Worm (Caenorhabditis elegans) whole organism, midembryonic: ENCODE data around the gene F59B2.9.

Experiments
- T22C8.4 ChIP-seq: fragments of 200-800 bp; sonication (Bioruptor generic); IDR thresholded peaks from 2 replicates; pipeline ENCODE4 v1.3.6; 2022; ENCODE audit warnings: missing genetic modification characterization, missing compliant biosample characterization
- ztf-23 ChIP-seq: fragments of 200-800 bp; sonication (Bioruptor generic); IDR thresholded peaks from 2 replicates; pipeline ENCODE4 v1.3.6; 2022; ENCODE audit warnings: missing genetic modification reagents, missing genetic modification characterization, missing compliant biosample characterization

DNA sequence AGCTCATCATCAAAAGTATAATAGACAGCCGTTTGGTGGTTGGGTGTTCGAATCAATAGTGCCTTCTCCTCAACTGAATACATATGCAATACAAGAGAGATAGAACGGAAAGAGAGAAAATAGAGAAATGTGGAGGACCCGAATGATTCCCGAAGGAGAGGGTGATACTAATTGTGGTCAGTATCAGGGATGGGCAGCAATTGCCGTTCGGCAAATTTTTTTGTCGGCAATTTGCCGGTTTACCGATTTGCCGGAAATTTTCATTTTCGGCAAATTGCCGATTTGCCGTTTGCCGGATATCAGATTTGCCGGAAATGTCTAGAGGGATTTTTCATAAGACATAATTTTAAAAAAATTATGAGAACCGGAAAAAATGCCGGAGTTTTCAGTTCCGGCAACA, at the start of gene F59B2.9:
- TF ChIP-seq T22C8.4 (GFP tag; lab: Robert Waterston, UW): no peak
- no peak for TF ChIP-seq ztf-23 (GFP tag; lab: Robert Waterston, UW)
